Worm (Caenorhabditis elegans) whole organism, L3 larva: ENCODE results near the gene C46A5.6.

Experiments used
- ama-1 ChIP-seq: fragments of 150-350 bp; optimal IDR thresholded peaks from 2 replicates; lab custom pipeline; 2018
- egl-27 ChIP-seq: sonication (generic microtip); optimal IDR thresholded peaks from 4 replicates; lab custom pipeline; 2017; ENCODE audit warnings: missing biosample characterization, missing genetic modification reagents, missing genetic modification characterization
- egl-5 ChIP-seq: fragments of 150-350 bp; optimal IDR thresholded peaks from 2 replicates; lab custom pipeline; 2017; ENCODE audit warnings: missing biosample characterization, missing genetic modification reagents, missing genetic modification characterization, inconsistent platforms
- jun-1 ChIP-seq: fragments of 150-350 bp; optimal IDR thresholded peaks from 2 replicates; lab custom pipeline; 2014; ENCODE audit warnings: missing biosample characterization, missing genetic modification reagents, missing genetic modification characterization
- nhr-76 ChIP-seq: fragments of 150-350 bp; sonication (generic microtip); optimal IDR thresholded peaks from 5 replicates; lab custom pipeline; 2014; ENCODE audit warnings: missing biosample characterization, missing genetic modification characterization
- pha-4 ChIP-seq: fragments of 150-350 bp; optimal IDR thresholded peaks from 2 replicates; lab custom pipeline; 2014; ENCODE audit warnings: missing biosample characterization, missing genetic modification reagents, missing genetic modification characterization
- skn-1 ChIP-seq: fragments of 150-350 bp; optimal IDR thresholded peaks from 2 replicates; lab custom pipeline; 2014; ENCODE audit warnings: missing biosample characterization, missing genetic modification characterization
- snpc-4 ChIP-seq: fragments of 150-350 bp; optimal IDR thresholded peaks from 2 replicates; lab custom pipeline; 2014; ENCODE audit warnings: missing biosample characterization, missing genetic modification characterization
- unc-39 ChIP-seq: sonication (generic microtip); optimal IDR thresholded peaks from 4 replicates; lab custom pipeline; 2017; ENCODE audit warnings: missing biosample characterization, missing genetic modification characterization

- TF ChIP-seq skn-1 (tag; lab: Kevin White, UChicago) (no peak), ama-1 (no peak), egl-27 (tag; lab: Kevin White, UChicago) (no peak), pha-4 (tag; lab: Kevin White, UChicago) (no peak), snpc-4 (tag; lab: Kevin White, UChicago) (no peak), egl-5 (tag; lab: Kevin White, UChicago) (no peak), nhr-76 (tag; lab: Kevin White, UChicago) (no peak), jun-1 (tag; lab: Kevin White, UChicago) (no peak), unc-39 (tag; lab: Kevin White, UChicago) (no peak)
Observed at ce11 chrIV:7734173-7734572, 29.5 kb downstream of the C46A5.6 start.
